Fruit fly (Drosophila melanogaster) whole organism, embryonic: ENCODE measurements around the gene Pcif1.

Experiments
- ATbp ChIP-seq: fragments of 200-800 bp; sonication (Bioruptor generic); optimal IDR thresholded peaks from 2 replicates; lab custom pipeline; 2017; ENCODE audit warnings: missing biosample characterization, mild to moderate bottlenecking, missing genetic modification characterization, missing genetic modification reagents
- B-H2 ChIP-seq: fragments of 200-800 bp; sonication (Bioruptor generic); optimal IDR thresholded peaks from 2 replicates; lab custom pipeline; 2018; ENCODE audit warnings: missing biosample characterization, mild to moderate bottlenecking, missing genetic modification characterization
- BEAF-32 ChIP-seq: fragments of 200-800 bp; sonication (Bioruptor generic); optimal IDR thresholded peaks from 3 replicates; lab custom pipeline; 2017; ENCODE audit warnings: missing biosample characterization, missing genetic modification characterization, mild to moderate bottlenecking, moderate library complexity, missing genetic modification reagents
- Blimp-1 ChIP-seq: fragments of 200-800 bp; sonication (Bioruptor generic); optimal IDR thresholded peaks from 3 replicates; lab custom pipeline; 2018; ENCODE audit warnings: missing biosample characterization, missing genetic modification characterization, mild to moderate bottlenecking, moderate library complexity, missing genetic modification reagents
- CG11085 ChIP-seq: fragments of 200-800 bp; sonication (Bioruptor generic); IDR thresholded peaks from 2 replicates; pipeline ENCODE4 v1.3.6; 2022; ENCODE audit warnings: missing biosample characterization, missing genetic modification characterization
- CG11560 ChIP-seq: fragments of 200-800 bp; sonication (Bioruptor generic); IDR thresholded peaks from 3 replicates; pipeline ENCODE4 v1.3.6; 2022; ENCODE audit warnings: missing biosample characterization, missing genetic modification characterization
- CG11695 ChIP-seq: fragments of 200-800 bp; sonication (Bioruptor generic); IDR thresholded peaks from 3 replicates; pipeline ENCODE4 v1.3.6; 2022; ENCODE audit warnings: missing biosample characterization, missing genetic modification characterization
- CG11696 ChIP-seq: fragments of 200-800 bp; sonication (Bioruptor generic); IDR thresholded peaks from 2 replicates; pipeline ENCODE4 v1.3.6; 2022; ENCODE audit warnings: missing biosample characterization, missing genetic modification characterization
- CG11723 ChIP-seq: fragments of 200-800 bp; sonication (Bioruptor generic); optimal IDR thresholded peaks from 2 replicates; lab custom pipeline; 2017; ENCODE audit warnings: missing biosample characterization, mild to moderate bottlenecking, missing genetic modification characterization
- CG12219 ChIP-seq: fragments of 200-800 bp; sonication (Bioruptor generic); optimal IDR thresholded peaks from 3 replicates; lab custom pipeline; 2018; ENCODE audit warnings: missing biosample characterization, mild to moderate bottlenecking, missing genetic modification characterization
- CG12391 ChIP-seq: fragments of 200-800 bp; sonication (Bioruptor generic); optimal IDR thresholded peaks from 3 replicates; lab custom pipeline; 2018; ENCODE audit warnings: missing biosample characterization, mild to moderate bottlenecking, missing genetic modification characterization, moderate library complexity
- CG13123 ChIP-seq: fragments of 200-800 bp; sonication (Bioruptor generic); optimal IDR thresholded peaks from 2 replicates; lab custom pipeline; 2016; ENCODE audit warnings: missing biosample characterization, missing genetic modification characterization
- CG1602 ChIP-seq: fragments of 200-800 bp; sonication (Bioruptor generic); optimal IDR thresholded peaks from 3 replicates; lab custom pipeline; 2016; ENCODE audit warnings: missing biosample characterization, missing genetic modification characterization
- CG17612 ChIP-seq: fragments of 200-800 bp; sonication (Bioruptor generic); IDR thresholded peaks from 2 replicates; pipeline ENCODE4 v1.3.6; 2022; ENCODE audit warnings: missing biosample characterization, missing genetic modification characterization
- CG2120 ChIP-seq: fragments of 200-800 bp; sonication (Bioruptor generic); optimal IDR thresholded peaks from 3 replicates; lab custom pipeline; 2016; ENCODE audit warnings: missing biosample characterization, missing genetic modification characterization
- CG2199 ChIP-seq: fragments of 200-800 bp; sonication (Bioruptor generic); IDR thresholded peaks from 3 replicates; pipeline ENCODE4 v1.3.6; 2022; ENCODE audit warnings: missing biosample characterization, missing genetic modification characterization
- CG3065 ChIP-seq: fragments of 200-800 bp; sonication (Bioruptor generic); optimal IDR thresholded peaks from 2 replicates; lab custom pipeline; 2016; ENCODE audit warnings: missing biosample characterization, missing genetic modification characterization
- CG31365 ChIP-seq: fragments of 200-800 bp; sonication (Bioruptor generic); optimal IDR thresholded peaks from 2 replicates; lab custom pipeline; 2018; ENCODE audit warnings: missing biosample characterization, mild to moderate bottlenecking, missing genetic modification characterization
- CG33557 ChIP-seq: fragments of 200-800 bp; sonication (Bioruptor generic); optimal IDR thresholded peaks from 2 replicates; lab custom pipeline; 2019; ENCODE audit warnings: missing biosample characterization, mild to moderate bottlenecking, missing genetic modification characterization, moderate library complexity
- CG3838 ChIP-seq: fragments of 200-800 bp; sonication (Bioruptor generic); optimal IDR thresholded peaks from 3 replicates; lab custom pipeline; 2016; ENCODE audit warnings: missing biosample characterization, missing genetic modification characterization
- CG4282 ChIP-seq: fragments of 200-800 bp; sonication (Bioruptor generic); optimal IDR thresholded peaks from 2 replicates; lab custom pipeline; 2016; ENCODE audit warnings: missing biosample characterization, missing genetic modification characterization
- CG4617 ChIP-seq: fragments of 200-800 bp; sonication (Bioruptor generic); optimal IDR thresholded peaks from 3 replicates; lab custom pipeline; 2016; ENCODE audit warnings: missing biosample characterization, missing genetic modification characterization, borderline replicate concordance
- CG6272 ChIP-seq: fragments of 200-800 bp; sonication (Bioruptor generic); IDR thresholded peaks from 2 replicates; pipeline ENCODE4 v1.3.6; 2022; ENCODE audit warnings: missing biosample characterization, missing genetic modification characterization
- CG7745 ChIP-seq: fragments of 200-800 bp; sonication (Bioruptor generic); optimal IDR thresholded peaks from 2 replicates; lab custom pipeline; 2018; ENCODE audit warnings: missing biosample characterization, mild to moderate bottlenecking, missing genetic modification characterization, moderate library complexity
- CG8281 ChIP-seq: fragments of 200-800 bp; sonication (Bioruptor generic); optimal IDR thresholded peaks from 2 replicates; lab custom pipeline; 2018; ENCODE audit warnings: missing biosample characterization, mild to moderate bottlenecking, missing genetic modification characterization, moderate library complexity
- E2f2 ChIP-seq: fragments of 200-800 bp; sonication (Bioruptor generic); IDR thresholded peaks from 2 replicates; pipeline ENCODE4 v1.3.6; 2022; ENCODE audit warnings: missing biosample characterization, missing genetic modification characterization
- HHEX ChIP-seq: fragments of 200-800 bp; sonication (Bioruptor generic); optimal IDR thresholded peaks from 3 replicates; lab custom pipeline; 2017; ENCODE audit warnings: missing biosample characterization, mild to moderate bottlenecking, missing genetic modification characterization, missing genetic modification reagents
- Jarid2 ChIP-seq: fragments of 200-800 bp; sonication (Bioruptor generic); optimal IDR thresholded peaks from 3 replicates; lab custom pipeline; 2017; ENCODE audit warnings: mild to moderate bottlenecking, missing biosample characterization, missing genetic modification reagents, missing genetic modification characterization
- Kr ChIP-seq: fragments of 200-800 bp; sonication (Bioruptor generic); optimal IDR thresholded peaks from 2 replicates; lab custom pipeline; 2017; ENCODE audit warnings: missing biosample characterization, mild to moderate bottlenecking, missing genetic modification characterization
- Lpt ChIP-seq: fragments of >200 bp; optimal IDR thresholded peaks from 2 replicates; lab custom pipeline; 2018; ENCODE audit warnings: missing biosample characterization, missing genetic modification characterization
- NFAT ChIP-seq: fragments of 200-800 bp; sonication (Bioruptor generic); IDR thresholded peaks from 2 replicates; pipeline ENCODE4 v1.3.6; 2022; ENCODE audit warnings: missing biosample characterization, missing genetic modification characterization
- Nf-YA ChIP-seq: fragments of 200-800 bp; sonication (Bioruptor generic); IDR thresholded peaks from 2 replicates; pipeline ENCODE4 v1.3.6; 2022; ENCODE audit warnings: missing biosample characterization, missing genetic modification characterization
- Nf-YC ChIP-seq: fragments of 200-800 bp; optimal IDR thresholded peaks from 3 replicates; lab custom pipeline; 2019; ENCODE audit warnings: missing biosample characterization, mild to moderate bottlenecking, missing genetic modification characterization, moderate library complexity
- Ravus ChIP-seq: fragments of 200-800 bp; sonication (Bioruptor generic); IDR thresholded peaks from 2 replicates; pipeline ENCODE4 v1.3.6; 2022; ENCODE audit warnings: missing biosample characterization, missing genetic modification characterization
- bbx ChIP-seq: fragments of 200-800 bp; sonication (Bioruptor generic); IDR thresholded peaks from 2 replicates; pipeline ENCODE4 v1.3.6; 2022; ENCODE audit warnings: missing biosample characterization, missing genetic modification characterization; ENCODE audit not compliant: partially characterized antibody
- chinmo ChIP-seq: fragments of 200-800 bp; sonication (Bioruptor generic); IDR thresholded peaks from 4 replicates; pipeline ENCODE4 v1.3.6; 2022; ENCODE audit warnings: missing biosample characterization, missing genetic modification characterization; ENCODE audit not compliant: partially characterized antibody
- crp ChIP-seq, 2 experiments: fragments of 200-800 bp; sonication (Bioruptor generic); optimal IDR thresholded peaks; 2 replicates in 1 of 2; 3 replicates in 1 of 2; lab custom pipeline; 2017; ENCODE audit warnings: missing biosample characterization in 2 of 2, missing genetic modification characterization in 2 of 2, mild to moderate bottlenecking in 1 of 2, moderate library complexity in 1 of 2
- dan ChIP-seq: fragments of 200-800 bp; sonication (Bioruptor generic); IDR thresholded peaks from 2 replicates; pipeline ENCODE4 v1.3.6; 2022; ENCODE audit warnings: missing biosample characterization, missing genetic modification characterization
- fd96Cb ChIP-seq: fragments of 200-800 bp; sonication (Bioruptor generic); optimal IDR thresholded peaks from 2 replicates; lab custom pipeline; 2018; ENCODE audit warnings: missing biosample characterization, mild to moderate bottlenecking, missing genetic modification characterization, moderate library complexity
- gcm ChIP-seq: fragments of 200-800 bp; sonication (Bioruptor generic); optimal IDR thresholded peaks from 2 replicates; lab custom pipeline; 2019; ENCODE audit warnings: missing biosample characterization, mild to moderate bottlenecking, missing genetic modification characterization, moderate library complexity
- inv ChIP-seq: fragments of 200-800 bp; sonication (Bioruptor generic); IDR thresholded peaks from 2 replicates; pipeline ENCODE4 v1.3.6; 2022; ENCODE audit warnings: missing biosample characterization, missing genetic modification characterization; ENCODE audit not compliant: partially characterized antibody
- lola ChIP-seq, 3 experiments: fragments of >200 bp in 2 of 3; fragments of 200-800 bp in 1 of 3; sonication (Bioruptor generic) in 1 of 3; optimal IDR thresholded peaks; 2 replicates each; lab custom pipeline; 2017 to 2019; ENCODE audit warnings: missing biosample characterization in 3 of 3, missing genetic modification characterization in 3 of 3, mild to moderate bottlenecking in 1 of 3, moderate library complexity in 1 of 3
- pita ChIP-seq: fragments of 200-800 bp; sonication (Bioruptor generic); optimal IDR thresholded peaks from 2 replicates; lab custom pipeline; 2017; ENCODE audit warnings: missing biosample characterization, mild to moderate bottlenecking, missing genetic modification characterization
- sima ChIP-seq: fragments of 200-800 bp; sonication (Bioruptor generic); optimal IDR thresholded peaks from 2 replicates; lab custom pipeline; 2016; ENCODE audit warnings: missing biosample characterization, missing genetic modification characterization
- slbo ChIP-seq: fragments of 200-800 bp; sonication (Bioruptor generic); IDR thresholded peaks from 2 replicates; pipeline ENCODE4 v1.3.6; 2022; ENCODE audit warnings: missing biosample characterization, missing genetic modification characterization
- tgo ChIP-seq: fragments of 200-800 bp; sonication (Bioruptor generic); IDR thresholded peaks from 3 replicates; pipeline ENCODE4 v1.3.6; 2022; ENCODE audit warnings: missing biosample characterization, missing genetic modification characterization
- trem ChIP-seq: fragments of 200-800 bp; optimal IDR thresholded peaks from 3 replicates; lab custom pipeline; 2019; ENCODE audit warnings: missing biosample characterization, mild to moderate bottlenecking, missing genetic modification characterization, moderate library complexity
- unpg ChIP-seq: fragments of 200-800 bp; sonication (Bioruptor generic); optimal IDR thresholded peaks from 3 replicates; lab custom pipeline; 2018; ENCODE audit warnings: missing biosample characterization, mild to moderate bottlenecking, missing genetic modification characterization, moderate library complexity

Pcif1 gene

DNA sequence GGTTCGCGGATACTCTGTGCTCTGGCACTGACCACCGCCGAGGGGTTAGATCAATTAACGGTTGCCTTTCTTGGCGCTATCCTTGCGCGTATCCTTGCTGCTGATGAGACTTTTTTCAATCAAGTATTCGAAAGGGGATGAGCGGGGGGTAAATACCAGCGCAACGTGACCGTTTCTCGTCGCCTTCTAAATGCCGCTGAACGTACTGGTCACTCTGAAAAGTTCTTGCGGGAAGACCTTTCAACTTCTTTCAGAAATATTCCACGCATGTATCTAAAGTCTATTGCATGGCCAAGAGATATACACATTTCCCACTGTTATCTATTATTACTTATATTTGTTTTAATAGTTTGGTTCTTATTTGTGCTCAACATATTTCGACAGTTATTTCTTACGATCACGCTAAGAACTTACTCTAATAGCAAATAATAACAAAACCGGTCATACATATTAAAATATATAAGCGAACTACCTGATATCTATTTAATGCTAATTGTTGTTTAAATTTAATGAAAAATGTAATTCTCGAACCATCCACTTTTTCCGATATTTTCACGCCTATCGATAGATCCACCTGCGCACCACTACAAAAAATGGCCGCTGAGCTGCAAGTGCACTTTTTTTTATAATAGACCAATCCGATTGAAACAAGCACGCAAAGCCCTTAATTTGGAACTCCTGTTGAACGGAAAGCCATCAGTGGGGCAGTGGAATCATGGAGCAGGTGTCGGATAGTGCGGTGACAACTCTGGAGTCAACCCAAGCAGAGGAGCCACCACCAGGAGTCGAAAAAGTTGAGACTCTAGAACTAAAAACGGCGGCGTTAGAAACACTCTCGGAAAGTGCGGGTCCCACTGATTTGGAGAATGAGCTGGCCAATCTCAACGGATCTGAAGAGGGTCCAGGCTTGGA is 23.3 kb upstream of the Pcif1 start, which contains the start of the genes CG3634 and HIPP1:
Gene CG3634, minus strand, starts transcription at position 185 of the 912 bp plus-strand sequence.
Gene HIPP1, plus strand, starts transcription at position 582 of the 912 bp plus-strand sequence.
- TF ChIP-seq CG1602 (GFP tag; lab: Kevin White, UChicago) (no peak), dan (GFP tag; lab: Robert Waterston, UW) (no peak), unpg (GFP tag; lab: Kevin White, UChicago) (no peak), Nf-YC (peak; percentile 76), pita (GFP tag; lab: Kevin White, UChicago) (no peak), crp (GFP tag; optimal IDR thresholded peaks at IDR 0.05; lab: Kevin White, UChicago) (no peak), bbx (GFP tag; lab: Robert Waterston, UW) (peak; percentile 44), CG33557 (no peak), Kr (GFP tag; lab: Kevin White, UChicago) (no peak), lola (GFP tag; optimal IDR thresholded peaks at IDR 0.05; lab: Kevin White, UChicago) (peak in 1 of 3 experiments; percentile 28), tgo (GFP tag; lab: Robert Waterston, UW) (no peak), CG3065 (no peak), CG3838 (no peak), chinmo (GFP tag; lab: Robert Waterston, UW) (0 out of 4 replicates have a peak, but pooled peaks have one; percentile 74), CG11085 (GFP tag; lab: Robert Waterston, UW) (no peak), CG11695 (GFP tag; lab: Robert Waterston, UW) (no peak), inv (GFP tag; lab: Robert Waterston, UW) (peak; percentile 56), CG11723 (GFP tag; lab: Kevin White, UChicago) (no peak), slbo (GFP tag; lab: Robert Waterston, UW) (no peak), HHEX (GFP tag; lab: Kevin White, UChicago) (no peak), CG12391 (tag; lab: Kevin White, UChicago) (peak; percentile 54), CG4282 (GFP tag; lab: Kevin White, UChicago) (no peak), CG12219 (GFP tag; lab: Kevin White, UChicago) (no peak), ATbp (GFP tag; lab: Kevin White, UChicago) (no peak), CG31365 (no peak), CG2199 (GFP tag; lab: Robert Waterston, UW) (no peak), fd96Cb (tag; lab: Kevin White, UChicago) (no peak), CG13123 (no peak), NFAT (GFP tag; lab: Robert Waterston, UW) (no peak), E2f2 (GFP tag; lab: Robert Waterston, UW) (peak; percentile 50; the same call in 1 of the 2 replicates), Blimp-1 (no peak), CG11696 (no peak), Jarid2 (GFP tag; lab: Kevin White, UChicago) (no peak), CG2120 (GFP tag; lab: Kevin White, UChicago) (peak; percentile 36), CG11560 (tag; lab: Robert Waterston, UW) (no peak), CG8281 (tag; lab: Kevin White, UChicago) (no peak), gcm (GFP tag; lab: Kevin White, UChicago) (no peak), Lpt (GFP tag; lab: Kevin White, UChicago) (no peak), trem (tag; lab: Kevin White, UChicago) (peak; percentile 82), Nf-YA (no peak), CG4617 (GFP tag; lab: Kevin White, UChicago) (peak; percentile 71), sima (no peak), BEAF-32 (GFP tag; lab: Kevin White, UChicago) (peak; percentile 84), CG7745 (tag; lab: Kevin White, UChicago) (no peak), B-H2 (GFP tag; lab: Kevin White, UChicago) (no peak), CG17612 (GFP tag; lab: Robert Waterston, UW) (no peak), CG6272 (GFP tag; lab: Robert Waterston, UW) (no peak), Ravus (GFP tag; lab: Robert Waterston, UW) (no peak)
